Fruit fly (Drosophila melanogaster) S2 (cell line): ENCODE measurements around the gene CG43924.
"Not testable (repeated sequence)": the region's sequence is repeated elsewhere in the genome, so short reads cannot be mapped to it uniquely, and the experiment has no call there.

Source experiments
- CG8478 ChIP-seq: fragments of >200 bp; optimal IDR thresholded peaks from 2 replicates; lab custom pipeline; 2018
- CTCF ChIP-seq, 2 experiments: fragments of >200 bp; optimal IDR thresholded peaks; 2 replicates each; lab custom pipeline; 2018

The CG43924 gene

DNA sequence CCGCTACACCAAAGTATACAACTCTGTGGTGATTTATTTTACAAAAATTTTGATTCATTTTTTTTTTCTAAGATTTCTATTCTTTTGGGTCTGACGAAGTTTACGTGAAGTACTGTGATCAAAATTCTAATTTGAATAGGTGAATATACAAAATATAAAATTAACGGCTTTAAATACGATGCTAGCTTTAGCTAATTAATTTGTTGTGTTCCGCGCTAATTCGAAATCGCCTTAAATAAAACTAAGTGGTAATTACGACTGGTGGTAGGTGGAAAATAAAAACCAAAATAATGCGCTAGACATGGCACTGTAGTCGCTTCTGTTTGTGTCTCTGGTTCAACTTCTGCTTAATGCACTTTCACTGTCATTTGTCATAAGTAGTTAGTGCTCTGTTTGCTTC, at the start of gene CG43924:
CG43924 (minus strand) TSS at position 101 of the 400 bp plus-strand sequence.
- not testable (repeated sequence) for TF ChIP-seq CG8478 (lab: Kevin White, UChicago); CTCF (optimal IDR thresholded peaks at IDR 0.05; lab: Kevin White, UChicago)

DNA sequence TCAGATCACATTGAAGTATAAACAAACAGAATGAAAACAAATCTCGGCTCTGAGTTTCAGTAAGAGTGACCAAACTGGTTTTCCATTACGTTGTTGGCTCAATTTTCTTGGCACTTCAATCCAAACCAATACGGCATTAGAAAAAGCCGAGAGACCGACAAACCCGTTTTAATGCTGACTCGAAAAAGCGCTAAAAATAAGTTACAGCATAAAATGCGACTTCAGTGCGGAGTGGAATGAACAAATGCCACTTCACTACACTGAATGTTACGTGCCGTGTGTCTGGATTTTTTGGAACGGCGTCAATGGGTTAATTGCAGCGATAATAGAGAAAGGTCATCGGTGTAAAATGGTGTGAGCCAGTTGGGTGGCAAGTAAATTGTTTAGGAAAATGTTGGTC, 49.8 kb upstream of the CG43924 start:
- no peak for TF ChIP-seq CG8478 (lab: Kevin White, UChicago)
- no peak for TF ChIP-seq CTCF (optimal IDR thresholded peaks at IDR 0.05; lab: Kevin White, UChicago)

DNA sequence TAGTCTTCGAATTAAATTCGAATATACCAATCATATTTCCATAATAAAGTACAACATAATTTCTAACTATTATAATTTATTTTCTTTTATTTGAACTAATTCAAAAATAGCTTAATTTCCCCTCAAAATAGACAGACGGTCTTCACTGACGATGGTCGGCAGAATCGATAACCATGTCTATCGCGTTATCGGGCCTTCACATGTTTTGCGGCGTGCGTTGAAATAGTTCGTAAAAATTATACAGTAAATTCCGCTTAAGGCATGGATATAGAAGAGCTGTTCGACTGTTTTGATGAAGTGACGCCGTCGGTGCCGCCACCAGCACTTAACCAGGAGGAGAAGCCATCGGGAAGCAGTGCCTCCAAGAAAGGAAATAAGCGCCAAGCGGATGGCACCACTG, 41.2 kb upstream of the CG43924 start, which contains the start of gene Mtr4:
Mtr4 (plus strand) TSS at position 168 of the 400 bp plus-strand sequence.
- TF ChIP-seq CG8478 (lab: Kevin White, UChicago) (no peak), CTCF (optimal IDR thresholded peaks at IDR 0.05; lab: Kevin White, UChicago) (no peak)

DNA sequence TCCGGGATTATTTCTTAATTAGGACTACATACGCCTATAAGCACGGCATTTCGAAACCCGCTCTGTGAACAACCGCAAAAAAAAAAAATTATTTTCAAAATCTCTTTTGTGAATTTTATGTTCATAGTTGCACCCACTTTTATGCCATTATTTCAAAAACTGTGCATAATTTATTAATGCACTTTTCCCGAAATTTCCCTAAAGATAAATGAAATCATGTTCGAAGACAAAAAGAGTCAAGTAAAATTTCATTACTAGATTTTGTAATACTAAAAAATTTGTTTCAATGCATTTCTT, 40.3 kb upstream of the CG43924 start:
- TF ChIP-seq CTCF (optimal IDR thresholded peaks at IDR 0.05; lab: Kevin White, UChicago): no peak
- TF ChIP-seq CG8478 (lab: Kevin White, UChicago): no peak

DNA sequence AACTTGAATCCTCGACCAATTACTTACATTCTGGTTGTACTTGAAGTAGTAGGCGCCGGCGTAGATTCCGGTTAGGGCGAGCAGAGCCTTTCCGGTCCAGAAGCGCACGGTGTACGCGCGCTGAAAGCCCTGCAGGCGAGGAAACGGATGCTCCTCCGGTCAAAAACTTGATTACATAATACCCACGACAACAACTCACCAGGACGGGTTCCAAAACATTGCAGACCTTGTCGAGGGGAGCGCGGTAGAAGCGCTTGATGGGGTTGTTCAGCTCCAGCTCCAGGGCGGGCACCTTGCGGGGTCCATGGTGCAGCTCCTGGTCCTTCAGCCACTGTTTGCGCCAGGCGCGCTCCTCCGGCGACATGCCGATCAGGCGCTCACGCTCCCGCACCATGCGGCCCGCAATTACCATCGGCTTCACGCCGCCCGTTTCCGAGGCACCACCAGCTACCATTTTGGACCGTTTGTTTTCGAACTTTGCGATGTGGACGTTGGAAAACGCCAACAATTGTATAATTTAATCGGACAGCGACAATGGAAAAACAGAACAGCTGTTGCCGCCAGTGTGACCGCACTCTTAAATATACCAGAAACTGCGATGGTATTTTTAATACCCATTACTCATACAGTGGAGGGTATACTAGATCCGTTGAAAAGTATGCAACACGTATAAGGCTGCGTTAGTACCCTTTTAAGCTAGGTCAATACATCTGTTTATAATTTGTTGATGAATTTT, 39.8 kb upstream of the CG43924 start, which contains the start of gene ND-B17:
ND-B17 (minus strand) TSS at position 556 of the 736 bp plus-strand sequence.
- TF ChIP-seq CG8478 (lab: Kevin White, UChicago): no peak

DNA sequence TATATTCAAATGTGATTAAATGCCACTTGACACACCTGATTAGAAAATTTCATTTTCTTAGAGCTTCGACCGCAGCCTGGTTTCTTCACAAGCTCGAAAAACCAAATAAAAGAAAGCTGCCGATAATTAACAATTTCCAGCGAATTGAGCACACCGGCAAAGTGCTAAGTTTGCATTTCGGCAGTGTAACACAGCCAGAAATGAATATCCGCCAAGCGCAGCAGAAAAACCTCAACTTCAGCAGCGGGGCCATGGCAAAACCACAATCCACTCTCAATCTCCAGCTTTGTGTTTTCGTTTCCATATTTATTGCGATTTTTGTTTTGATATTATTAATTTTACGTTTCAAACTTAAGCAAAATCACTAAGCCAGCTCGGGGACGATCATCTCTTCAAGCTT, 38.4 kb upstream of the CG43924 start:
- no peak for TF ChIP-seq CG8478 (lab: Kevin White, UChicago)
- TF ChIP-seq CTCF (optimal IDR thresholded peaks at IDR 0.05; lab: Kevin White, UChicago): no peak

DNA sequence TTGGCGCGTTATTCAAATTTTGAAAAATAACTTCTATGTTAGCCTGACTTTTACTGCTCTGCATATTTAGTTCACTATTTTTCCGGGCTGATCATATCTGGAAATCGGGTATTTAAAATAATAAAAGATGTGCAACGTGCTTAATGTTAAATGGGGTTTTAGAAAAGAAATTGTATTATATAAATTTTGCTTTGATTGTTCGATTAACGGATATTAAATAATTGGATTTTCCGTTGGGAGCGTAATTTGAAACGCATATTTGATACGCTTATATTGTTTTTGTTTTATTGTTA, 37.3 kb upstream of the CG43924 start:
- TF ChIP-seq CTCF (optimal IDR thresholded peaks at IDR 0.05; lab: Kevin White, UChicago): no peak
- no peak for TF ChIP-seq CG8478 (lab: Kevin White, UChicago)

DNA sequence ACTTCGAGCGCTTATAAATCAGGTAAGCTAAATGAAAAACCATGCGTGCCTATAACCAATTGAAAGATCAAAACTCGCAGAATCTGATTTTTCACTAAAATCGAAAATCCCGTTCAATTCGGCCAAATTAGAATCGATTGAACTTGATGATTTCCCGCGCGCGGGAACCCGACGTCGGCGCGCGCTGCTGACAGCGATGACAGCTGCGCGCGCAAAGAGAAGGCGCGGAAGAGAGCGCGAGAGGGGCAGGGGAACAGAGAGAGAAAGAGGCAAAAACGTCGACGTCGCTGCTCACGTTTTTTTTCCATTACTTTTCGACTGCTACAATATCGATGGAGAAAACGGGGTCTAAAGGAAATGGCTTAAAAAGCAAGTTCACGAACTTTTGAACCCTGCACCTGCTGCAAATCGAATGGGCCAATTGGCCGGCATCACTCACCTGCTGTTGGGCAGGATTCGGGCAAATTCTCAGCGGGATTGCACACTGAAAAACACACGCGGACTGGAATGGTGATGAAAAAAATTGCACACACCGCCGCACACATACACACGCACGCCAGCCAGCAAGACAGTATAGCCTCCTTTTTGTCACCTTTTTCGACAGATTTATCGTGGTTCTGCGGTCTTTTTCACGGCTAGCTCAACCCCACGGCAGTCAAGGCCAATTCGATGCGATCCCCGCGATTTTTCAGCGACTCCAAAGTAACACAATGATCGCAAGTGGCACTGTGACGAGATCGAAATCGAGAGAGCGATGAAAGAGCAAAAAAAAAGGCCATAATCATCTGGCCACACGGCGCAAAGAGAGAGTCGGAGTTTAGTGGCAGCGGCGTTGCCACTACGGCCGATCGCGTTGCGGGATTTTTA, 36.7 kb upstream of the CG43924 start, which contains the start of gene CycE:
CycE (minus strand) TSS at position 757 of the 867 bp plus-strand sequence.
- TF ChIP-seq CG8478 (lab: Kevin White, UChicago) (no peak), CTCF (optimal IDR thresholded peaks at IDR 0.05; lab: Kevin White, UChicago) (peak in 1 of 2 experiments; percentile 23)

DNA sequence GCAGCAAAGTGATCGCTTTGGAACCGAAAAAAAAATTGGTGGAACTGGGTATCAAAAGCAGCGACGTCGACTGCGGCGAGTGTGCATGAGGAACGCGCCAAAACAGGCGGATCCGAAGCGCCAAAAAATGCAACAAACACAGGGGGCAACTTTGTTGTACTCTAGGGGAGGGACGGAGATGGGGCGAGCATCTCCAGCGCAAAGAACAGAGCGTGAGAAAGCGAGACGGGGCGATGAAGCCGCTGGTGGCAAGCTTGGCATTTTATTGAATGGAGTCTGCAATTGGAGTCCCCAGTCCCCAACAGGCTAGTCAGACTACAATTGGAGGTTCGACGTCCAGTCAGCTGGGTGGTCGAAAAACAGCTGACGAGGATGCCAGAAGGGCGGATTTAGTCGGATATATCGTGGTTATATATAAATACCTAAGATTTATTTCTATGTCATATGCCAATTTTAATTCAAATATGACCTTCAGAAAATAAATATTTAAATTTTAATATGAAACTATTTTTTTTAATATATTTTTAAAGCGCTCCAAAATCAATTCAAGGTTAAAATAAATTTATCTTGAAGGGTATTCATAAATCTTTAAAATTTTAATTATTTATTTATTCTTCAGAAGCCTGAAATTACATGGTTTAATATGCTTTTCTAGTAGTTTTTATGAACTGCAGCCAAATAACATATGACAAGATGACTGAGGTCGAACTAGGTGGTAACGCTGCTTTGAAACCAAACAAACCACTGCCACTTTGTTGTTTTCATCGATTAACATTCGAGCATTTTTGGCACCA, 35.9 kb upstream of the CG43924 start:
- TF ChIP-seq CG8478 (lab: Kevin White, UChicago) (no peak), CTCF (optimal IDR thresholded peaks at IDR 0.05; lab: Kevin White, UChicago) (no peak)

DNA sequence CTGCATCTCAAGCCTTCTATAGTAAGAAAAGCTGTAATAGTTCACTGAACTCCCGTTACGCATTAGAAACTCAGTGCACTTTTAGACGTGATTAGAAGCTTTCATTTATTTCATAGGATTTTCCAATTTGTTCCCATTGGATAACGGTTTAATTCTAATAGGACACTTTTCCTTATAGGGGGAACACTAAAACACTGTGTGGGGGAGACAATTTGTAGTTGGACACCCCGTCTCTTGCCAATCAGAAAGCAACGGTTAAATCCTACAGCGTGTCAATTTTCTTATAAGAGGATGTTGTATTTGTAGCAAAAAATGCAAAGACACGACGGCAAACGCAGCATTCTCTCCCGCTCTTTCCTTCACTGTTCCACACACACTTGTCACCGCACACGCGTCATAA, 35.1 kb upstream of the CG43924 start:
- TF ChIP-seq CTCF (optimal IDR thresholded peaks at IDR 0.05; lab: Kevin White, UChicago) (no peak), CG8478 (lab: Kevin White, UChicago) (no peak)

DNA sequence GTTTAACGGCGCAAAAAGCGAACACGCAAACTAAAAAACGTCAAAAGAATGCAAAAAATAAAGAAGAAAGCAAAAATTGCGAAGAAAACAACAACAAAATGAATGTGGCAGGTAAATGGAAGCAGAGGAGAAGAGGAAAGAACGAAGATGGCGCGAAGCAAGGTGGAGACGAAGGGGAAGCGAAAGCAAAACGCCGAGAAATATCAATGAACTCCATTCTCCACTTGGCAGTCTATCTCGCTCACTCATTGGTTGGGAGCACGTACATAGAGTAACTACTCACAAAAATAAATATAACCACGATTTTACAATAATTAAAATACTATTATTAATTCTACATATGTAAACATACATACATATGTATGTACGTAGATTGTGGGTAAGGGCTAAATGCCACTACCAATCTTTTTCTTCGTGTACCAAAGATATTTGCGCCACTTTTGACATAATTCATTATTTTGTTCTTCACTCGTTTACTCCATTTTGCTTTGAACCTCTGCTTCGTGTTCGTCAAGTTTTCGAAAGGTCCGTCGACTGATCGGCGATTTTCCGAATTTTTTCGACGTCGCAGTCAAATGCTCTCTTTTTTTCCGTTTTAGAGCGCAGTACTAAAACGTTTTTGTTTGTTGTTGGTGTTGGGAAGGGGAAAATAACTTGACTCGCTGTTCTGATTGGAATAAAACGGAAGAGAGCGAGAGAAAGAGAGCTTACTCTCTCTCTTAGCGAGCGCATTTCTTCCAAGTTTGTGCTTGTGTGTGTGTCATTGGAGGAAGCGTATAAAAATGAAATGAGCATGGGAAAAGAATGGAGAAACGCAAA, 34.3 kb upstream of the CG43924 start:
- TF ChIP-seq CG8478 (lab: Kevin White, UChicago) (no peak), CTCF (optimal IDR thresholded peaks at IDR 0.05; lab: Kevin White, UChicago) (no peak)

DNA sequence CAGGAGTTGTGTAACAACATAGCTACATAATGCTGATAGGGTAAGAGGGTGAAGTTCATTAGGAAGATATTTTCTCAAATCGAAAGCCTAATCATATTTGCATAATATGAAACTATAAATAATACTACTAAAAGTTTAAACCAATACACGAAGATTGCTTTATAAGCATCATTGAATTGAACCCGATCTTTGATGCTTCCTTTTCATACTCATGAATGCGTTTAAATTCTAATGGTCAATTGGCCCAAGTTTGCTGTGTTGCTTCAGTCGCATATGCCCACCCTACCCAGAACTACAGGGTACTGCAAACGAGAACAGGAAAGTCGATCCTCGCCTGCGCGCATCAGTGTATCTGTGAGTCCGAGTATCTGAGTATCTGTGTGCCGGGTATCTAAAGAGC, 32.7 kb upstream of the CG43924 start:
- no peak for TF ChIP-seq CTCF (optimal IDR thresholded peaks at IDR 0.05; lab: Kevin White, UChicago)
- no peak for TF ChIP-seq CG8478 (lab: Kevin White, UChicago)

DNA sequence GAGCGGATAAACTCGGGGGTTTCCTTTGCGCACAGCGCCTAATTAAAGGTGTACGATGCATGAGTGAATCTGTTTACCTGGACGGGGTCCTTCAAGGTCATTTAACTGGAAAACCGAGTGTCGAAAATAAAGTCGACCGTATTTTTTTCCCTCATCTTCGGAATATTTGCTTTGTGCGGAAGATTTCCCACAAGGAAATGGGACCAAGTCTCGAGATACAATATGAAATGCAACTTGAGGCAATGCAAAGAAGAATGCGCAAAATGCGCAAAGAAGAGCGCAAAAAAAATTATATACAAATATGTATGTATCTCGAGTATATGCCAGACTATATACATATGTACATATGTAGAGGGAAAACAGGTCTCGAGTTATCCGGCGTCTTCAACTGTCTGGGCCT, 32.1 kb upstream of the CG43924 start:
- no peak for TF ChIP-seq CTCF (optimal IDR thresholded peaks at IDR 0.05; lab: Kevin White, UChicago)
- TF ChIP-seq CG8478 (lab: Kevin White, UChicago): no peak

DNA sequence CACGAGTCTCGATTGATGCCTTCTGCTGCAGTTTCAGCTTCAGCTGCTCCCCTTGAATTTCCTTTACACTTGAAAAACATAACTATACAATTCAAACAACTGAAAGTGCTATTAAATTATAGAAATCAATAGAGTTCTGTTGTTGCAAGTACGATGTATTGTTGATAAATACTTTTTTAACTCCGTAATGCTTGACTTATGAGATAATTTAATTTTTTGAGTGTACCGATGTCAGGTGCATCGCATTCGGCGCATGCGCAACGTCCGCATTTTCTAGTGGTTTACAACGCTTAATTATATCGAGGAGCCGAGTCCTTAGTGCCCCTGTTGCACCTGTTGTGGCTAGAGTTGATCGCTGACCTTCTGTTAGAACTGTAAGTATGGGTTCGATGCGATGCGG, 30.5 kb upstream of the CG43924 start:
- no peak for TF ChIP-seq CTCF (optimal IDR thresholded peaks at IDR 0.05; lab: Kevin White, UChicago)
- TF ChIP-seq CG8478 (lab: Kevin White, UChicago): no peak
